Fruit fly (Drosophila melanogaster) whole organism, embryonic: ENCODE results near the gene Dora.

ENCODE experiments used
- ATbp ChIP-seq: fragments of 200-800 bp; sonication (Bioruptor generic); optimal IDR thresholded peaks from 2 replicates; lab custom pipeline; 2017; ENCODE audit warnings: missing biosample characterization, mild to moderate bottlenecking, missing genetic modification characterization, missing genetic modification reagents
- Atf3 ChIP-seq: fragments of 200-800 bp; sonication (Bioruptor generic); optimal IDR thresholded peaks from 3 replicates; lab custom pipeline; 2016; ENCODE audit warnings: missing biosample characterization, missing genetic modification characterization
- Bgb ChIP-seq: fragments of 200-800 bp; sonication (Bioruptor generic); IDR thresholded peaks from 2 replicates; pipeline ENCODE4 v1.3.6; 2022; ENCODE audit warnings: missing biosample characterization, missing genetic modification characterization; ENCODE audit not compliant: partially characterized antibody
- Bteb2 ChIP-seq: fragments of 200-800 bp; sonication (Bioruptor generic); optimal IDR thresholded peaks from 2 replicates; lab custom pipeline; 2016; ENCODE audit warnings: missing biosample characterization, missing genetic modification characterization
- CG13424 ChIP-seq: fragments of 200-800 bp; sonication (Bioruptor generic); optimal IDR thresholded peaks from 2 replicates; lab custom pipeline; 2019; ENCODE audit warnings: missing biosample characterization, mild to moderate bottlenecking, missing genetic modification characterization, moderate library complexity
- CG14710 ChIP-seq: fragments of 200-800 bp; sonication (Bioruptor generic); optimal IDR thresholded peaks from 3 replicates; lab custom pipeline; 2019; ENCODE audit warnings: missing biosample characterization, mild to moderate bottlenecking, missing genetic modification characterization, moderate library complexity
- CG14860 ChIP-seq: fragments of 200-800 bp; sonication (Bioruptor generic); IDR thresholded peaks from 3 replicates; pipeline ENCODE4 v1.3.6; 2022; ENCODE audit warnings: missing biosample characterization, missing genetic modification characterization; ENCODE audit not compliant: partially characterized antibody
- CG15269 ChIP-seq: fragments of 200-800 bp; sonication (Bioruptor generic); optimal IDR thresholded peaks from 2 replicates; lab custom pipeline; 2018; ENCODE audit warnings: missing biosample characterization, mild to moderate bottlenecking, missing genetic modification characterization, moderate library complexity
- CG17359 ChIP-seq: fragments of 200-800 bp; sonication (Bioruptor generic); optimal IDR thresholded peaks from 3 replicates; lab custom pipeline; 2018; ENCODE audit warnings: missing biosample characterization, mild to moderate bottlenecking, missing genetic modification characterization, moderate library complexity
- CG18011 ChIP-seq: fragments of 200-800 bp; sonication (Bioruptor generic); optimal IDR thresholded peaks from 2 replicates; lab custom pipeline; 2017; ENCODE audit warnings: missing biosample characterization, missing genetic modification characterization, mild to moderate bottlenecking, moderate library complexity, missing genotype
- CG2199 ChIP-seq: fragments of 200-800 bp; sonication (Bioruptor generic); IDR thresholded peaks from 3 replicates; pipeline ENCODE4 v1.3.6; 2022; ENCODE audit warnings: missing biosample characterization, missing genetic modification characterization
- CG2712 ChIP-seq: fragments of 200-800 bp; optimal IDR thresholded peaks from 3 replicates; lab custom pipeline; 2019; ENCODE audit warnings: missing biosample characterization, mild to moderate bottlenecking, missing genetic modification characterization, moderate library complexity
- CG33213 ChIP-seq: fragments of 200-800 bp; sonication (Bioruptor generic); optimal IDR thresholded peaks from 3 replicates; lab custom pipeline; 2016; ENCODE audit warnings: missing biosample characterization, missing genetic modification characterization
- CG34422 ChIP-seq: fragments of 200-800 bp; sonication (Bioruptor generic); IDR thresholded peaks from 3 replicates; pipeline ENCODE4 v1.3.6; 2022; ENCODE audit warnings: missing biosample characterization, missing genetic modification characterization
- CG3838 ChIP-seq: fragments of 200-800 bp; sonication (Bioruptor generic); optimal IDR thresholded peaks from 3 replicates; lab custom pipeline; 2016; ENCODE audit warnings: missing biosample characterization, missing genetic modification characterization
- CG4328 ChIP-seq: fragments of 200-800 bp; sonication (Bioruptor generic); optimal IDR thresholded peaks from 3 replicates; lab custom pipeline; 2017; ENCODE audit warnings: missing biosample characterization, missing genetic modification reagents, missing genetic modification characterization
- CG4360 ChIP-seq: fragments of 200-800 bp; sonication (Bioruptor generic); IDR thresholded peaks from 2 replicates; pipeline ENCODE4 v1.3.6; 2022; ENCODE audit warnings: missing biosample characterization, missing genetic modification characterization
- CG4730 ChIP-seq: fragments of 200-800 bp; sonication (Bioruptor generic); IDR thresholded peaks from 2 replicates; pipeline ENCODE4 v1.3.6; 2022; ENCODE audit warnings: missing biosample characterization, missing genetic modification characterization
- CG5180 ChIP-seq: fragments of 200-800 bp; sonication (Bioruptor generic); optimal IDR thresholded peaks from 3 replicates; lab custom pipeline; 2017; ENCODE audit warnings: missing biosample characterization, missing genetic modification characterization, mild to moderate bottlenecking, moderate library complexity, missing genetic modification reagents
- CG5953 ChIP-seq: fragments of 200-800 bp; sonication (Bioruptor generic); IDR thresholded peaks from 2 replicates; pipeline ENCODE4 v1.3.6; 2022; ENCODE audit warnings: missing biosample characterization, missing genetic modification characterization
- CG7271 ChIP-seq: fragments of 200-800 bp; sonication (Bioruptor generic); optimal IDR thresholded peaks from 2 replicates; lab custom pipeline; 2018; ENCODE audit warnings: missing biosample characterization, mild to moderate bottlenecking, missing genetic modification characterization, moderate library complexity
- CG8290 ChIP-seq, 3 experiments: fragments of 200-800 bp; sonication (Bioruptor generic); optimal IDR thresholded peaks; 2 replicates each; lab custom pipeline; 2016 to 2019; ENCODE audit warnings: missing biosample characterization in 3 of 3, missing genetic modification characterization in 3 of 3, mild to moderate bottlenecking in 2 of 3, moderate library complexity in 1 of 3
- CG8924 ChIP-seq: fragments of 200-800 bp; optimal IDR thresholded peaks from 3 replicates; lab custom pipeline; 2019; ENCODE audit warnings: missing biosample characterization, mild to moderate bottlenecking, missing genetic modification characterization, moderate library complexity
- CG9609 ChIP-seq: fragments of 200-800 bp; sonication (Bioruptor generic); optimal IDR thresholded peaks from 3 replicates; lab custom pipeline; 2016; ENCODE audit warnings: missing biosample characterization, missing genetic modification characterization
- D19A ChIP-seq: fragments of 200-800 bp; optimal IDR thresholded peaks from 3 replicates; lab custom pipeline; 2019; ENCODE audit warnings: missing biosample characterization, mild to moderate bottlenecking, missing genetic modification characterization, moderate library complexity
- Dp ChIP-seq: fragments of 200-800 bp; sonication (Bioruptor generic); optimal IDR thresholded peaks from 2 replicates; lab custom pipeline; 2018; ENCODE audit warnings: missing biosample characterization, mild to moderate bottlenecking, missing genetic modification characterization, moderate library complexity
- HmgD ChIP-seq: fragments of 200-800 bp; sonication (Bioruptor generic); optimal IDR thresholded peaks from 3 replicates; lab custom pipeline; 2016; ENCODE audit warnings: missing biosample characterization, missing genetic modification characterization
- Hr39 ChIP-seq: fragments of >200 bp; optimal IDR thresholded peaks from 2 replicates; lab custom pipeline; 2017
- Kr ChIP-seq: fragments of 200-800 bp; sonication (Bioruptor generic); optimal IDR thresholded peaks from 2 replicates; lab custom pipeline; 2017; ENCODE audit warnings: missing biosample characterization, mild to moderate bottlenecking, missing genetic modification characterization
- MBD-R2 ChIP-seq: fragments of 200-800 bp; sonication (Bioruptor generic); IDR thresholded peaks from 2 replicates; pipeline ENCODE4 v1.3.6; 2022; ENCODE audit warnings: missing biosample characterization, missing genetic modification characterization
- MTF-1 ChIP-seq: fragments of 200-800 bp; sonication (Bioruptor generic); optimal IDR thresholded peaks from 2 replicates; lab custom pipeline; 2018; ENCODE audit warnings: missing biosample characterization, mild to moderate bottlenecking, missing genetic modification characterization, borderline replicate concordance
- Mad ChIP-seq: fragments of 200-800 bp; sonication (Bioruptor generic); optimal IDR thresholded peaks from 2 replicates; lab custom pipeline; 2016; ENCODE audit warnings: missing biosample characterization, missing genetic modification characterization
- Mes4 ChIP-seq: fragments of 200-800 bp; sonication (Bioruptor generic); optimal IDR thresholded peaks from 2 replicates; lab custom pipeline; 2016; ENCODE audit warnings: missing biosample characterization, missing genetic modification characterization
- Myb ChIP-seq: fragments of 200-800 bp; sonication (Bioruptor generic); optimal IDR thresholded peaks from 2 replicates; lab custom pipeline; 2016; ENCODE audit warnings: missing biosample characterization, missing genetic modification characterization
- Usf ChIP-seq: fragments of 200-800 bp; sonication (Bioruptor generic); optimal IDR thresholded peaks from 2 replicates; lab custom pipeline; 2017; ENCODE audit warnings: missing genotype, missing biosample characterization, missing genetic modification characterization
- abd-A ChIP-seq: fragments of 200-800 bp; sonication (Bioruptor generic); optimal IDR thresholded peaks from 3 replicates; lab custom pipeline; 2019; ENCODE audit warnings: missing biosample characterization, mild to moderate bottlenecking, missing genetic modification characterization, moderate library complexity
- ac ChIP-seq: fragments of 200-800 bp; sonication (Bioruptor generic); optimal IDR thresholded peaks from 3 replicates; lab custom pipeline; 2017; ENCODE audit warnings: missing biosample characterization, mild to moderate bottlenecking, missing genetic modification characterization
- amos ChIP-seq: fragments of 200-800 bp; sonication (Bioruptor generic); IDR thresholded peaks from 2 replicates; pipeline ENCODE4 v1.3.6; 2022; ENCODE audit warnings: missing biosample characterization, missing genetic modification characterization; ENCODE audit not compliant: partially characterized antibody
- az2 ChIP-seq: fragments of 200-800 bp; sonication (Bioruptor generic); optimal IDR thresholded peaks from 3 replicates; lab custom pipeline; 2016; ENCODE audit warnings: missing biosample characterization, missing genetic modification characterization
- bcd ChIP-seq: fragments of 200-800 bp; sonication (Bioruptor generic); optimal IDR thresholded peaks from 2 replicates; lab custom pipeline; 2017; ENCODE audit warnings: missing biosample characterization, mild to moderate bottlenecking, missing genetic modification characterization
- cad ChIP-seq: fragments of >200 bp; optimal IDR thresholded peaks from 2 replicates; lab custom pipeline; 2017; ENCODE audit warnings: missing biosample characterization, missing genetic modification characterization
- chm ChIP-seq: fragments of 200-800 bp; sonication (Bioruptor generic); IDR thresholded peaks from 2 replicates; pipeline ENCODE4 v1.3.6; 2022; ENCODE audit warnings: missing biosample characterization, missing genetic modification characterization
- corto ChIP-seq: fragments of 200-800 bp; sonication (Bioruptor generic); optimal IDR thresholded peaks from 2 replicates; lab custom pipeline; 2016; ENCODE audit warnings: missing biosample characterization, mild to moderate bottlenecking, missing genetic modification characterization, moderate library complexity
- jumu ChIP-seq: fragments of 200-800 bp; sonication (Bioruptor generic); optimal IDR thresholded peaks from 3 replicates; lab custom pipeline; 2016; ENCODE audit warnings: missing biosample characterization, missing genetic modification characterization
- nmo ChIP-seq: fragments of 200-800 bp; sonication (Bioruptor generic); optimal IDR thresholded peaks from 2 replicates; lab custom pipeline; 2018; ENCODE audit warnings: missing biosample characterization, mild to moderate bottlenecking, missing genetic modification characterization, moderate library complexity
- org-1 ChIP-seq: fragments of 200-800 bp; sonication (Bioruptor generic); optimal IDR thresholded peaks from 2 replicates; lab custom pipeline; 2017; ENCODE audit warnings: missing biosample characterization, missing genetic modification characterization
- rib ChIP-seq: fragments of 200-800 bp; sonication (Bioruptor generic); IDR thresholded peaks from 2 replicates; pipeline ENCODE4 v1.3.6; 2022; ENCODE audit warnings: missing biosample characterization, missing genetic modification characterization
- salm ChIP-seq: fragments of 200-800 bp; sonication (Bioruptor generic); optimal IDR thresholded peaks from 2 replicates; lab custom pipeline; 2018; ENCODE audit warnings: missing biosample characterization, mild to moderate bottlenecking, missing genetic modification characterization
- so ChIP-seq: fragments of 200-800 bp; sonication (Bioruptor generic); IDR thresholded peaks from 3 replicates; pipeline ENCODE4 v1.3.6; 2022; ENCODE audit warnings: missing biosample characterization, missing genetic modification characterization
- tgo ChIP-seq: fragments of 200-800 bp; sonication (Bioruptor generic); IDR thresholded peaks from 3 replicates; pipeline ENCODE4 v1.3.6; 2022; ENCODE audit warnings: missing biosample characterization, missing genetic modification characterization
- trem ChIP-seq: fragments of 200-800 bp; optimal IDR thresholded peaks from 3 replicates; lab custom pipeline; 2019; ENCODE audit warnings: missing biosample characterization, mild to moderate bottlenecking, missing genetic modification characterization, moderate library complexity
- unpg ChIP-seq: fragments of 200-800 bp; sonication (Bioruptor generic); optimal IDR thresholded peaks from 3 replicates; lab custom pipeline; 2018; ENCODE audit warnings: missing biosample characterization, mild to moderate bottlenecking, missing genetic modification characterization, moderate library complexity

Gene Dora

dm6 chrX:18893433-18893832 is 29.7 kb downstream of the Dora start, which contains the start of gene Flacc (continued):
- TF ChIP-seq D19A: no peak
- no peak for TF ChIP-seq Usf (GFP tag; lab: Kevin White, UChicago)
- no peak for TF ChIP-seq bcd
- TF ChIP-seq org-1 (GFP tag; lab: Kevin White, UChicago): no peak
- no peak for TF ChIP-seq CG2199 (GFP tag; lab: Robert Waterston, UW)
- TF ChIP-seq trem (tag; lab: Kevin White, UChicago): peak; percentile 46
- TF ChIP-seq CG8290 (GFP tag; optimal IDR thresholded peaks at IDR 0.05; lab: Kevin White, UChicago): no peak
- TF ChIP-seq CG8290 (tag; optimal IDR thresholded peaks at IDR 0.05; lab: Kevin White, UChicago): no peak
- TF ChIP-seq CG4360: no peak
- no peak for TF ChIP-seq MTF-1 (GFP tag; lab: Kevin White, UChicago)
- no peak for TF ChIP-seq CG4730 (GFP tag; lab: Robert Waterston, UW)
- TF ChIP-seq jumu: no peak
- TF ChIP-seq MBD-R2 (GFP tag; lab: Robert Waterston, UW): peak; percentile 62
- no peak for TF ChIP-seq salm
- TF ChIP-seq CG18011 (GFP tag; lab: Kevin White, UChicago): no peak
- TF ChIP-seq CG8924 (tag; lab: Kevin White, UChicago): peak; percentile 13
- no peak for TF ChIP-seq CG5180 (GFP tag; lab: Kevin White, UChicago)
- no peak for TF ChIP-seq nmo (GFP tag; lab: Kevin White, UChicago)
- no peak for TF ChIP-seq Hr39
- TF ChIP-seq corto (GFP tag; lab: Kevin White, UChicago): no peak
- TF ChIP-seq CG7271 (tag; lab: Kevin White, UChicago): no peak
- TF ChIP-seq so (GFP tag; lab: Robert Waterston, UW): no peak
- TF ChIP-seq cad (GFP tag; lab: Kevin White, UChicago): no peak
- TF ChIP-seq CG3838 (GFP tag; lab: Kevin White, UChicago): no peak
- TF ChIP-seq Myb (GFP tag; lab: Kevin White, UChicago): peak; percentile 53
- TF ChIP-seq CG34422 (GFP tag; lab: Robert Waterston, UW): 0 out of 3 replicates have a peak, but pooled peaks have one; percentile 40
- TF ChIP-seq chm: no peak
- TF ChIP-seq Dp (GFP tag; lab: Kevin White, UChicago): peak; percentile 86
- TF ChIP-seq rib (GFP tag; lab: Robert Waterston, UW): no peak
- TF ChIP-seq unpg (GFP tag; lab: Kevin White, UChicago): no peak
- TF ChIP-seq az2 (GFP tag; lab: Kevin White, UChicago): no peak
- TF ChIP-seq CG17359 (tag; lab: Kevin White, UChicago): no peak
- TF ChIP-seq Mes4: no peak
- TF ChIP-seq CG14710 (tag; lab: Kevin White, UChicago): peak; percentile 26
- TF ChIP-seq CG15269 (tag; lab: Kevin White, UChicago): no peak
- TF ChIP-seq Mad (GFP tag; lab: Kevin White, UChicago): no peak
- TF ChIP-seq CG14860 (GFP tag; lab: Robert Waterston, UW): peak; percentile 75
- TF ChIP-seq ATbp: no peak
- no peak for TF ChIP-seq HmgD (GFP tag; lab: Kevin White, UChicago)
- TF ChIP-seq Bgb (GFP tag; lab: Robert Waterston, UW): peak; percentile 91
- no peak for TF ChIP-seq CG13424
- no peak for TF ChIP-seq Bteb2 (GFP tag; lab: Kevin White, UChicago)
- TF ChIP-seq amos (GFP tag; lab: Robert Waterston, UW): peak; percentile 88
- no peak for TF ChIP-seq CG5953
- TF ChIP-seq CG2712: peak; percentile 33
- no peak for TF ChIP-seq CG9609 (GFP tag; lab: Kevin White, UChicago)
- no peak for TF ChIP-seq Kr (GFP tag; lab: Kevin White, UChicago)
- TF ChIP-seq CG4328 (GFP tag; lab: Kevin White, UChicago): no peak
- no peak for TF ChIP-seq tgo
- TF ChIP-seq abd-A (tag; lab: Kevin White, UChicago): no peak
- TF ChIP-seq CG33213 (GFP tag; lab: Kevin White, UChicago): no peak
- TF ChIP-seq Atf3 (GFP tag; lab: Kevin White, UChicago): no peak
- TF ChIP-seq ac: no peak
